Worm (Caenorhabditis elegans) whole organism, mixed stage, embryonic: Measurements from ENCODE around the gene riok-3.

Experiments
- ham-2 ChIP-seq: fragments of 200-800 bp; sonication (Bioruptor generic); optimal IDR thresholded peaks from 2 replicates; lab custom pipeline; 2018; ENCODE audit warnings: mild to moderate bottlenecking, missing genetic modification characterization, missing compliant biosample characterization
- lin-13 ChIP-seq: fragments of 150-350 bp; optimal IDR thresholded peaks from 2 replicates; lab custom pipeline; 2014; ENCODE audit warnings: missing biosample characterization, missing genetic modification characterization
- lsy-2 ChIP-seq: fragments of 150-350 bp; optimal IDR thresholded peaks from 2 replicates; lab custom pipeline; 2014; ENCODE audit warnings: missing biosample characterization, missing genetic modification characterization
- mls-2 ChIP-seq: sonication (generic microtip); optimal IDR thresholded peaks from 2 replicates; lab custom pipeline; 2016; ENCODE audit warnings: mild to moderate bottlenecking, missing genetic modification characterization, moderate library complexity, missing compliant biosample characterization
- nhr-12 ChIP-seq: fragments of 150-350 bp; optimal IDR thresholded peaks from 2 replicates; lab custom pipeline; 2014; ENCODE audit warnings: missing biosample characterization, missing genetic modification characterization
- nhr-28 ChIP-seq: fragments of 150-350 bp; optimal IDR thresholded peaks from 2 replicates; lab custom pipeline; 2014; ENCODE audit warnings: missing biosample characterization, missing genetic modification characterization
- nhr-76 ChIP-seq: sonication (generic microtip); optimal IDR thresholded peaks from 2 replicates; lab custom pipeline; 2017; ENCODE audit warnings: missing biosample characterization, missing genetic modification characterization
- snpc-4 ChIP-seq: fragments of 150-350 bp; optimal IDR thresholded peaks from 2 replicates; lab custom pipeline; 2014; ENCODE audit warnings: missing biosample characterization, missing genetic modification characterization
- sptf-1 ChIP-seq: sonication (generic microtip); optimal IDR thresholded peaks from 2 replicates; lab custom pipeline; 2017; ENCODE audit warnings: mild to moderate bottlenecking, missing genetic modification characterization, moderate library complexity, missing compliant biosample characterization
- tbx-8 ChIP-seq: fragments of 200-800 bp; sonication (Bioruptor generic); optimal IDR thresholded peaks from 2 replicates; lab custom pipeline; 2018; ENCODE audit warnings: mild to moderate bottlenecking, missing genetic modification characterization, moderate library complexity, missing compliant biosample characterization
- unc-62 ChIP-seq: fragments of 150-350 bp; optimal IDR thresholded peaks from 2 replicates; lab custom pipeline; 2014; ENCODE audit warnings: missing biosample characterization, missing genetic modification reagents, missing genetic modification characterization
- zip-8 ChIP-seq: fragments of 150-350 bp; optimal IDR thresholded peaks from 2 replicates; lab custom pipeline; 2014; ENCODE audit warnings: missing biosample characterization, missing genetic modification characterization
- ztf-11 ChIP-seq: fragments of 150-350 bp; optimal IDR thresholded peaks from 2 replicates; lab custom pipeline; 2014; ENCODE audit warnings: missing biosample characterization, missing genetic modification characterization

DNA sequence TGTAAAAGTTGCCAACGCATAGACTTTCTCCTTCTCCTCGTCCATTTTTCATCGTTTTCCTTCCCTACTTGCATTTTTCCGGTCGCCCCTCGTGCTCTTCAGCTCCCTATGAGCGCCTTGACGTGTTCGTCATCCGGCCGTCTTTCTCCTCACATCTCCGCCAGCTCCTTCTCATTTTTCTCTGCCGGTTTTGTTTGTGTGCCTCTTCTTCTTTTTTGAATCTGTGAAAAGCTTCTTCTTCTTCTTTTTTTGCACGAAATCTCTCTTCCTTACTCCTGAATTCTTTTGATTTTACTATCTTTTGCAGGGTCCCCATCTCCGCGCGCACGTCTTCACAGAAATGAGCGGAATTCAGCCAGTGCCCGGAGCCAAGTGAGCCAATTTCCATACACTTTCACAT, 46.7 kb upstream of the riok-3 start, which contains the start of gene K11H3.3:
- TF ChIP-seq nhr-28 (no peak), tbx-8 (GFP tag; lab: Kevin White, UChicago) (no peak), ztf-11 (tag; lab: Kevin White, UChicago) (no peak), zip-8 (no peak), snpc-4 (no peak), sptf-1 (no peak), unc-62 (GFP tag; lab: Kevin White, UChicago) (no peak), lsy-2 (tag; lab: Kevin White, UChicago) (no peak), mls-2 (tag; lab: Kevin White, UChicago) (no peak), lin-13 (tag; lab: Kevin White, UChicago) (no peak), nhr-12 (tag; lab: Kevin White, UChicago) (no peak), nhr-76 (tag; lab: Kevin White, UChicago) (no peak), ham-2 (GFP tag; lab: Kevin White, UChicago) (no peak)
